Fruit fly (Drosophila melanogaster): ENCODE measurements around the gene CG5171.

DNA sequence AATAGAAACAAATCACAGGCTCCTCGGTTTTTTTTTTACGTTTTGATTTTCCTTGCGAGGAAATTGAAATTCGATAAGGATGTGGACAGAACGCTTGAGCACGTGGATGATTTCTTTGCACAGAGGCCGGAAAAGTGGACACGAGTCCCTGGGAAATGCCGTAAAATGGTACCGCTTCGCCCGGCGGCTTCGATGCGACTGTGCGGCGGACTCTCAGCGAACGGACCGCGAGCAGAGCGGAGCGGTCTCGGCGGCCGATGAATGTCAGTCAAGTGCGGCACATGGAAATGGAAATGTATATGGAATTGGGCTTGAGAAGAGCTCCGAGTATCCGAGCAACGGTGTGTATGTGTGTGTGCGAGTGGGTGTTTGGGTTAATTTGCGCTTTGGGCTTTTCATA, 49.8 kb downstream of the CG5171 start, which contains the start of gene santa-maria:
- TF ChIP-seq OdsH (GFP tag; optimal IDR thresholded peaks at IDR 0.05) (no peak), foxo (GFP tag; optimal IDR thresholded peaks at IDR 0.05) (no peak), usp (GFP tag; optimal IDR thresholded peaks at IDR 0.05) (no peak), N (GFP tag; optimal IDR thresholded peaks at IDR 0.05) (no peak), pan (optimal IDR thresholded peaks at IDR 0.05) (no peak), psq (GFP tag; optimal IDR thresholded peaks at IDR 0.05) (no peak)
